Worm (Caenorhabditis elegans) whole organism, L4 larva: ENCODE data around the gene M01H9.3.

Experiments
- D1046.2 ChIP-seq: fragments of 200-800 bp; sonication (Bioruptor generic); IDR thresholded peaks from 2 replicates; pipeline ENCODE4 v1.3.6; 2022; ENCODE audit warnings: missing genetic modification characterization, missing compliant biosample characterization
- F10B5.3 ChIP-seq: sonication (generic microtip); optimal IDR thresholded peaks from 2 replicates; lab custom pipeline; 2016; ENCODE audit warnings: mild to moderate bottlenecking, missing genetic modification characterization, missing compliant biosample characterization
- F26F4.8 ChIP-seq: fragments of 200-800 bp; sonication (Bioruptor generic); conservative IDR thresholded peaks from 2 replicates; pipeline ENCODE4 v1.3.6; 2022; ENCODE audit warnings: missing genetic modification characterization, missing compliant biosample characterization
- F37D6.2 ChIP-seq: sonication (generic microtip); optimal IDR thresholded peaks from 2 replicates; lab custom pipeline; 2016; ENCODE audit warnings: mild to moderate bottlenecking, missing genetic modification characterization, missing compliant biosample characterization
- F49E8.2 ChIP-seq: sonication (generic microtip); optimal IDR thresholded peaks from 2 replicates; lab custom pipeline; 2016; ENCODE audit warnings: missing compliant biosample characterization, mild to moderate bottlenecking, missing genetic modification characterization, borderline replicate concordance
- R02D3.7 ChIP-seq: fragments of 150-350 bp; sonication (generic microtip); optimal IDR thresholded peaks from 3 replicates; lab custom pipeline; 2014; ENCODE audit warnings: missing biosample characterization, missing genetic modification characterization
- T26A8.4 ChIP-seq: fragments of 200-800 bp; sonication (Bioruptor generic); IDR thresholded peaks from 2 replicates; pipeline ENCODE4 v1.3.6; 2022; ENCODE audit warnings: missing genetic modification characterization, missing compliant biosample characterization
- ZK337.2 ChIP-seq: fragments of 200-800 bp; sonication (Bioruptor generic); IDR thresholded peaks from 2 replicates; pipeline ENCODE4 v1.3.6; 2022; ENCODE audit warnings: missing genetic modification reagents, missing genetic modification characterization, missing compliant biosample characterization
- aly-2 ChIP-seq: sonication (generic microtip); optimal IDR thresholded peaks from 2 replicates; lab custom pipeline; 2018; ENCODE audit warnings: missing biosample characterization, missing genetic modification characterization
- ama-1 ChIP-seq: fragments of 150-350 bp; optimal IDR thresholded peaks from 2 replicates; lab custom pipeline; 2014; ENCODE audit warnings: inconsistent platforms, mixed read lengths
- arid-1 ChIP-seq: fragments of 200-800 bp; sonication (Bioruptor generic); conservative IDR thresholded peaks from 2 replicates; pipeline ENCODE4 v1.3.6; 2022; ENCODE audit warnings: missing genetic modification reagents, missing genetic modification characterization, missing compliant biosample characterization
- attf-4 ChIP-seq: sonication (generic microtip); optimal IDR thresholded peaks from 3 replicates; lab custom pipeline; 2017; ENCODE audit warnings: missing biosample characterization, missing genetic modification characterization
- ceh-32 ChIP-seq: sonication (generic microtip); optimal IDR thresholded peaks from 2 replicates; lab custom pipeline; 2016; ENCODE audit warnings: mild to moderate bottlenecking, missing genetic modification characterization, missing compliant biosample characterization; ENCODE audit not compliant: poor library complexity
- ceh-44 ChIP-seq: fragments of 200-800 bp; sonication (Bioruptor generic); IDR thresholded peaks from 2 replicates; pipeline ENCODE4 v1.3.6; 2022; ENCODE audit warnings: missing genetic modification reagents, missing genetic modification characterization, missing compliant biosample characterization
- ceh-62 ChIP-seq: sonication (generic microtip); optimal IDR thresholded peaks from 2 replicates; lab custom pipeline; 2017; ENCODE audit warnings: missing biosample characterization, missing genetic modification characterization
- ceh-82 ChIP-seq: sonication (generic microtip); optimal IDR thresholded peaks from 2 replicates; lab custom pipeline; 2017; ENCODE audit warnings: missing biosample characterization, missing genetic modification characterization
- ces-1 ChIP-seq: fragments of 150-350 bp; sonication (generic microtip); optimal IDR thresholded peaks from 4 replicates; lab custom pipeline; 2014; ENCODE audit warnings: missing biosample characterization, missing genetic modification reagents, missing genetic modification characterization
- cey-2 ChIP-seq: sonication (generic microtip); optimal IDR thresholded peaks from 3 replicates; lab custom pipeline; 2017; ENCODE audit warnings: missing genetic modification characterization, mild to moderate bottlenecking, missing compliant biosample characterization, antibody characterized with exemption, borderline replicate concordance; ENCODE audit not compliant: insufficient read depth
- daf-12 ChIP-seq: fragments of 150-350 bp; optimal IDR thresholded peaks from 2 replicates; lab custom pipeline; 2014; ENCODE audit warnings: missing biosample characterization, missing genetic modification reagents, missing genetic modification characterization
- dve-1 ChIP-seq: sonication (generic microtip); optimal IDR thresholded peaks from 2 replicates; lab custom pipeline; 2017; ENCODE audit warnings: antibody characterized with exemption, mild to moderate bottlenecking, missing genetic modification characterization, missing compliant biosample characterization; ENCODE audit not compliant: insufficient read depth
- egl-27 ChIP-seq: sonication (generic microtip); optimal IDR thresholded peaks from 3 replicates; lab custom pipeline; 2017; ENCODE audit warnings: missing biosample characterization, missing genetic modification reagents, missing genetic modification characterization
- egl-43 ChIP-seq: fragments of 200-800 bp; sonication (Bioruptor generic); IDR thresholded peaks from 2 replicates; pipeline ENCODE4 v1.3.6; 2022; ENCODE audit warnings: missing genetic modification reagents, missing genetic modification characterization, missing compliant biosample characterization
- fos-1 ChIP-seq: fragments of 150-350 bp; optimal IDR thresholded peaks from 2 replicates; lab custom pipeline; 2014; ENCODE audit warnings: missing biosample characterization, missing genetic modification characterization
- hif-1 ChIP-seq, 2 experiments: sonication (generic microtip); optimal IDR thresholded peaks; 2 replicates each; lab custom pipeline; 2016 to 2017; ENCODE audit warnings: missing compliant biosample characterization in 2 of 2, missing genetic modification characterization in 2 of 2, missing genetic modification reagents in 2 of 2, missing genotype in 2 of 2, mild to moderate bottlenecking in 1 of 2
- hlh-11 ChIP-seq: fragments of 200-800 bp; sonication (Bioruptor generic); optimal IDR thresholded peaks from 2 replicates; lab custom pipeline; 2018; ENCODE audit warnings: mild to moderate bottlenecking, missing genetic modification characterization, missing compliant biosample characterization
- hlh-30 ChIP-seq: sonication (generic microtip); optimal IDR thresholded peaks from 2 replicates; lab custom pipeline; 2017; ENCODE audit warnings: antibody characterized with exemption, mild to moderate bottlenecking, missing genetic modification characterization, missing compliant biosample characterization; ENCODE audit not compliant: insufficient read depth
- hmg-1.1 ChIP-seq: fragments of 200-800 bp; sonication (Bioruptor generic); IDR thresholded peaks from 2 replicates; pipeline ENCODE4 v1.3.6; 2022; ENCODE audit warnings: missing genetic modification reagents, missing genetic modification characterization, missing compliant biosample characterization
- jun-1 ChIP-seq: fragments of 150-350 bp; optimal IDR thresholded peaks from 2 replicates; lab custom pipeline; 2014; ENCODE audit warnings: missing biosample characterization, missing genetic modification reagents, missing genetic modification characterization
- lin-1 ChIP-seq: fragments of 200-800 bp; sonication (Bioruptor generic); IDR thresholded peaks from 2 replicates; pipeline ENCODE4 v1.3.6; 2022; ENCODE audit warnings: missing genetic modification reagents, missing genetic modification characterization, missing compliant biosample characterization
- lin-13 ChIP-seq: fragments of 150-350 bp; optimal IDR thresholded peaks from 2 replicates; lab custom pipeline; 2014; ENCODE audit warnings: missing biosample characterization, missing genetic modification reagents, missing genetic modification characterization
- lin-15B ChIP-seq: fragments of 150-350 bp; sonication (generic microtip); optimal IDR thresholded peaks from 3 replicates; lab custom pipeline; 2014; ENCODE audit warnings: missing biosample characterization, missing genetic modification characterization
- lin-29 ChIP-seq: fragments of 200-800 bp; sonication (Bioruptor generic); IDR thresholded peaks from 2 replicates; pipeline ENCODE4 v1.3.6; 2022; ENCODE audit warnings: missing genetic modification reagents, missing genetic modification characterization, missing compliant biosample characterization
- lin-39 ChIP-seq: fragments of 150-350 bp; optimal IDR thresholded peaks from 2 replicates; lab custom pipeline; 2014; ENCODE audit warnings: missing biosample characterization, missing genetic modification reagents, missing genetic modification characterization
- lir-3 ChIP-seq: sonication (generic microtip); optimal IDR thresholded peaks from 2 replicates; lab custom pipeline; 2016; ENCODE audit warnings: mild to moderate bottlenecking, missing genetic modification characterization, missing compliant biosample characterization
- mdt-29 ChIP-seq: fragments of 200-800 bp; sonication (Bioruptor generic); IDR thresholded peaks from 2 replicates; pipeline ENCODE4 v1.3.6; 2022; ENCODE audit warnings: missing genetic modification reagents, missing genetic modification characterization, missing compliant biosample characterization
- mep-1 ChIP-seq: fragments of 150-350 bp; sonication (generic microtip); optimal IDR thresholded peaks from 3 replicates; lab custom pipeline; 2014; ENCODE audit warnings: missing biosample characterization, missing genetic modification characterization
- mxl-2 ChIP-seq: fragments of 200-800 bp; sonication (Bioruptor generic); conservative IDR thresholded peaks from 2 replicates; pipeline ENCODE4 v1.3.6; 2022; ENCODE audit warnings: missing genetic modification reagents, missing genetic modification characterization, missing compliant biosample characterization
- mxl-3 ChIP-seq: fragments of 200-800 bp; sonication (Bioruptor generic); optimal IDR thresholded peaks from 2 replicates; lab custom pipeline; 2018; ENCODE audit warnings: mild to moderate bottlenecking, missing genetic modification characterization, missing compliant biosample characterization
- nhr-10 ChIP-seq: fragments of 150-350 bp; optimal IDR thresholded peaks from 2 replicates; lab custom pipeline; 2014; ENCODE audit warnings: missing biosample characterization, missing genetic modification characterization
- nhr-111 ChIP-seq: fragments of 200-800 bp; sonication (Bioruptor generic); optimal IDR thresholded peaks from 2 replicates; lab custom pipeline; 2018; ENCODE audit warnings: mild to moderate bottlenecking, missing genetic modification characterization, missing compliant biosample characterization
- nhr-237 ChIP-seq: sonication (generic microtip); optimal IDR thresholded peaks from 2 replicates; lab custom pipeline; 2017; ENCODE audit warnings: missing biosample characterization, missing genetic modification characterization
- snpc-1.2 ChIP-seq: fragments of 200-800 bp; sonication (Bioruptor generic); IDR thresholded peaks from 2 replicates; pipeline ENCODE4 v1.3.6; 2022; ENCODE audit warnings: missing genetic modification reagents, missing genetic modification characterization, missing compliant biosample characterization
- snpc-4 ChIP-seq: fragments of 150-350 bp; optimal IDR thresholded peaks from 2 replicates; lab custom pipeline; 2014; ENCODE audit warnings: missing biosample characterization, missing genetic modification characterization
- spr-3 ChIP-seq: fragments of 200-800 bp; sonication (Bioruptor generic); optimal IDR thresholded peaks from 2 replicates; lab custom pipeline; 2018; ENCODE audit warnings: mild to moderate bottlenecking, missing genetic modification characterization, missing compliant biosample characterization
- tag-97 ChIP-seq: fragments of 200-800 bp; sonication (Bioruptor generic); IDR thresholded peaks from 2 replicates; pipeline ENCODE4 v1.3.6; 2022; ENCODE audit warnings: missing genetic modification characterization, missing compliant biosample characterization
- tra-1 ChIP-seq: fragments of 200-800 bp; sonication (Bioruptor generic); IDR thresholded peaks from 2 replicates; pipeline ENCODE4 v1.3.6; 2022; ENCODE audit warnings: missing genetic modification reagents, missing genetic modification characterization, missing compliant biosample characterization
- unc-130 ChIP-seq: sonication (generic microtip); optimal IDR thresholded peaks from 2 replicates; lab custom pipeline; 2016; ENCODE audit warnings: missing genetic modification reagents, missing genetic modification characterization, missing compliant biosample characterization
- zfp-2 ChIP-seq: sonication (generic microtip); optimal IDR thresholded peaks from 2 replicates; lab custom pipeline; 2016; ENCODE audit warnings: mild to moderate bottlenecking, missing genetic modification characterization, missing compliant biosample characterization
- zfp-3 ChIP-seq: fragments of 200-800 bp; sonication (Bioruptor generic); conservative IDR thresholded peaks from 2 replicates; pipeline ENCODE4 v1.3.6; 2022; ENCODE audit warnings: missing genetic modification reagents, missing genetic modification characterization, missing compliant biosample characterization
- zip-2 ChIP-seq: fragments of 150-350 bp; optimal IDR thresholded peaks from 2 replicates; lab custom pipeline; 2014; ENCODE audit warnings: missing biosample characterization, missing genetic modification characterization
- ztf-7 ChIP-seq: fragments of 150-350 bp; optimal IDR thresholded peaks from 2 replicates; lab custom pipeline; 2014; ENCODE audit warnings: missing biosample characterization, missing genetic modification characterization

M01H9.3 gene

DNA sequence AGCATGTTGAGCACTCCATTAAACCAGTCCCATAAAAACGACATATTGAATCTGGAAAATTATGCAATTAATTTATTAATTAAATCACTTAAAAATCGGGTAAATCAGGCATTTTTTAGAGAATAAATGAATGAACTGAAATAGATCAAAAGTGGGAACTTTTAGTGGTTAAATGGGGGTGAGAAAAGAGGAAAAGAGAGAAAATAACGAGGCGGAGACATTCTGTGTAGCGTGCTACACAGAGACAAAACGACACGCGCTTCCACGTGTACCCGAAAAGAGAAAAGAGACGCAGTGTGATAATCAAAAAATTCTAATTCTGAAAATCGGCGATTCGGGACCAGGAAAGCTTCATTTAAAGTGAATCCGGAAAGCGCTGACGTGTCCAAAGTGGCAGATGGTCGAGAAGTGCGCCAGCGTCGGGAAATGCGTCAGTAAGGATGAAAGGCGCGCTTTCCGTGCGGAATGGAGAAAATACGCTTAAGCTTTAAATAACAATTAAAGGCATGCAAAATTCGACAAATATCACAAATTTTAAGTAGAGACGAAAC, 36.5 kb upstream of the M01H9.3 start, which contains the start of gene sar-1 (continued):
- peak; percentile 50; the same call in 1 of the 2 replicates for TF ChIP-seq lin-1
- TF ChIP-seq lin-13 (GFP tag; lab: Kevin White, UChicago) = peak; percentile 83
- no peak for TF ChIP-seq nhr-237 (tag; lab: Kevin White, UChicago)
- no peak for TF ChIP-seq F26F4.8 (GFP tag; lab: Robert Waterston, UW)
- no peak for TF ChIP-seq nhr-10 (tag; lab: Kevin White, UChicago)
- TF ChIP-seq hlh-30 = peak; percentile 69
- TF ChIP-seq lin-15B (tag; lab: Kevin White, UChicago) = no peak
- peak in 1 of 2 experiments; percentile 58 for TF ChIP-seq hif-1 (tag; optimal IDR thresholded peaks at IDR 0.05; lab: Kevin White, UChicago)
- TF ChIP-seq ceh-44 (GFP tag; lab: Robert Waterston, UW) = 0 out of 2 replicates have a peak, but pooled peaks have one; percentile 42
- no peak for TF ChIP-seq D1046.2
- TF ChIP-seq ceh-82 = no peak
- no peak for TF ChIP-seq egl-27 (tag; lab: Kevin White, UChicago)
- no peak for TF ChIP-seq aly-2
- peak; percentile 46 for TF ChIP-seq jun-1 (tag; lab: Kevin White, UChicago)
- TF ChIP-seq F49E8.2 (tag; lab: Kevin White, UChicago) = peak; percentile 36
- no peak for TF ChIP-seq mxl-2 (GFP tag; lab: Robert Waterston, UW)
- no peak for TF ChIP-seq cey-2
- peak; percentile 83 for TF ChIP-seq mep-1 (tag; lab: Kevin White, UChicago)
- no peak for TF ChIP-seq R02D3.7 (tag; lab: Kevin White, UChicago)
- peak; percentile 85 for TF ChIP-seq T26A8.4 (GFP tag; lab: Robert Waterston, UW)
- TF ChIP-seq ztf-7 (tag; lab: Kevin White, UChicago) = peak; percentile 66
- peak; percentile 67 for TF ChIP-seq F10B5.3
- TF ChIP-seq unc-130 (GFP tag; lab: Kevin White, UChicago) = no peak
- peak; percentile 78 for TF ChIP-seq hmg-1.1 (GFP tag; lab: Robert Waterston, UW)
- TF ChIP-seq zip-2 = peak; percentile 14
- TF ChIP-seq snpc-4 (tag; lab: Kevin White, UChicago) = no peak
- no peak for TF ChIP-seq attf-4 (tag; lab: Kevin White, UChicago)
- no peak for TF ChIP-seq ces-1 (GFP tag; lab: Kevin White, UChicago)
- TF ChIP-seq nhr-111 (GFP tag; lab: Kevin White, UChicago) = no peak
- TF ChIP-seq arid-1 (GFP tag; lab: Robert Waterston, UW) = peak; percentile 52; the same call in 1 of the 2 replicates
- TF ChIP-seq egl-43 (GFP tag; lab: Robert Waterston, UW) = peak; percentile 78
- peak; percentile 68; the same call in 1 of the 2 replicates for TF ChIP-seq zfp-3
- TF ChIP-seq lin-29 (GFP tag; lab: Robert Waterston, UW) = no peak
- peak; percentile 90 for TF ChIP-seq mxl-3
- TF ChIP-seq fos-1 (tag; lab: Kevin White, UChicago) = no peak
- peak; percentile 64 for TF ChIP-seq spr-3
- no peak for TF ChIP-seq ZK337.2 (GFP tag; lab: Robert Waterston, UW)
- peak; percentile 85 for TF ChIP-seq hlh-11
- no peak for TF ChIP-seq ceh-62
- TF ChIP-seq ama-1 (lab: Kevin White, UChicago) = no peak
- TF ChIP-seq zfp-2 (tag; lab: Kevin White, UChicago) = peak; percentile 4
- no peak for TF ChIP-seq ceh-32 (tag; lab: Kevin White, UChicago)
- TF ChIP-seq snpc-1.2 (GFP tag; lab: Robert Waterston, UW) = peak; percentile 62; the same call in 1 of the 2 replicates
- TF ChIP-seq lin-39 (tag; lab: Kevin White, UChicago) = no peak
- peak; percentile 50; the same call in 1 of the 2 replicates for TF ChIP-seq mdt-29
- TF ChIP-seq tra-1 (GFP tag; lab: Robert Waterston, UW) = 0 out of 2 replicates have a peak, but pooled peaks have one; percentile 63
- TF ChIP-seq F37D6.2 = peak; percentile 67
- TF ChIP-seq dve-1 (tag; lab: Kevin White, UChicago) = no peak
- no peak for TF ChIP-seq tag-97 (GFP tag; lab: Robert Waterston, UW)
- no peak for TF ChIP-seq daf-12 (tag; lab: Kevin White, UChicago)
- TF ChIP-seq lir-3 (tag; lab: Kevin White, UChicago) = no peak
